Worm (Caenorhabditis elegans) whole organism, L2 larva: ENCODE results near the gene gfat-1.

Experiments used
- aly-2 ChIP-seq: fragments of 150-350 bp; optimal IDR thresholded peaks from 2 replicates; lab custom pipeline; 2014; ENCODE audit warnings: missing biosample characterization, missing genetic modification characterization
- elt-1 ChIP-seq: fragments of 150-350 bp; optimal IDR thresholded peaks from 2 replicates; lab custom pipeline; 2014; ENCODE audit warnings: missing biosample characterization, missing genetic modification characterization
- elt-3 ChIP-seq: sonication (generic microtip); optimal IDR thresholded peaks from 2 replicates; lab custom pipeline; 2017; ENCODE audit warnings: missing biosample characterization, missing genetic modification characterization
- fos-1 ChIP-seq: fragments of 150-350 bp; optimal IDR thresholded peaks from 2 replicates; lab custom pipeline; 2014; ENCODE audit warnings: missing biosample characterization, missing genetic modification characterization
- mab-5 ChIP-seq: fragments of 150-350 bp; optimal IDR thresholded peaks from 2 replicates; lab custom pipeline; 2014; ENCODE audit warnings: missing biosample characterization, missing genetic modification characterization
- nhr-11 ChIP-seq: fragments of 150-350 bp; optimal IDR thresholded peaks from 2 replicates; lab custom pipeline; 2014; ENCODE audit warnings: missing biosample characterization, missing genetic modification characterization
- nhr-237 ChIP-seq: fragments of 150-350 bp; optimal IDR thresholded peaks from 2 replicates; lab custom pipeline; 2014; ENCODE audit warnings: missing biosample characterization, missing genetic modification characterization
- nhr-25 ChIP-seq: fragments of 150-350 bp; sonication (generic microtip); optimal IDR thresholded peaks from 3 replicates; lab custom pipeline; 2014; ENCODE audit warnings: missing biosample characterization, missing genetic modification characterization
- unc-39 ChIP-seq: fragments of 150-350 bp; optimal IDR thresholded peaks from 2 replicates; lab custom pipeline; 2014; ENCODE audit warnings: missing biosample characterization, missing genetic modification characterization

DNA sequence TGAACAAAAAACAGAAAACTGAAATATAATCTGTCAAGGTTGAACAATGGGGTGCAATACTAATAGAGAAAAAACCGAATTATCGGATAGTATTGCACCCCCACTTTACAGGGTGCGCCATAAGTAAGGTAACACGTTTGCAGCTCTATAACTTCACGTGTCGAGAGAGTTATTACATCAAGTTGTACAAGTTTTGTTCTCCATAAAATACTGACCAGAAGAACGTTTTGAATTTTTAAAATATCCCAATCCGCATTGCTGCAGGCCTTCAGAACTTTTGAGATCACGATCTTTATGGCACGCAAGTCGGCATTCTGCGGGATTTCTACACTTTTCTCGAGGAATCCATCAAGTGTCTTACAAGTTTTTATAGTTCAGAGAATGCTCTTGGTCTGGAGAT, 42.6 kb upstream of the gfat-1 start:
- no peak for TF ChIP-seq aly-2 (tag; lab: Kevin White, UChicago)
- TF ChIP-seq mab-5 (tag; lab: Kevin White, UChicago) = no peak
- TF ChIP-seq nhr-25 (tag; lab: Kevin White, UChicago) = no peak
- TF ChIP-seq elt-3 (tag; lab: Kevin White, UChicago) = no peak
- TF ChIP-seq fos-1 = no peak
- TF ChIP-seq elt-1 = no peak
- no peak for TF ChIP-seq unc-39
- no peak for TF ChIP-seq nhr-237 (tag; lab: Kevin White, UChicago)
- TF ChIP-seq nhr-11 (tag; lab: Kevin White, UChicago) = no peak
